Fruit fly (Drosophila melanogaster) whole organism, pupa: ENCODE results near the gene Tdrd3.

Source experiments
- CG10348 ChIP-seq: fragments of 200-800 bp; sonication (Bioruptor generic); IDR thresholded peaks from 2 replicates; pipeline ENCODE4 v1.3.6; 2022; ENCODE audit warnings: missing biosample characterization, missing genetic modification characterization
- CG12605 ChIP-seq: fragments of 200-800 bp; sonication (Bioruptor generic); IDR thresholded peaks from 2 replicates; pipeline ENCODE4 v1.3.6; 2022; ENCODE audit warnings: missing biosample characterization, missing genetic modification characterization
- CG13204 ChIP-seq: fragments of 200-800 bp; sonication (Bioruptor generic); optimal IDR thresholded peaks from 2 replicates; lab custom pipeline; 2018; ENCODE audit warnings: missing biosample characterization, mild to moderate bottlenecking, missing genetic modification characterization, moderate library complexity
- CG14655 ChIP-seq: fragments of 200-800 bp; sonication (Bioruptor generic); optimal IDR thresholded peaks from 3 replicates; lab custom pipeline; 2017; ENCODE audit warnings: mild to moderate bottlenecking, missing biosample characterization, missing genetic modification reagents, missing genetic modification characterization
- CG17806 ChIP-seq: fragments of 200-800 bp; sonication (Bioruptor generic); optimal IDR thresholded peaks from 2 replicates; lab custom pipeline; 2018; ENCODE audit warnings: missing biosample characterization, mild to moderate bottlenecking, missing genetic modification characterization, moderate library complexity
- CG34367 ChIP-seq: fragments of 200-800 bp; sonication (Bioruptor generic); optimal IDR thresholded peaks from 2 replicates; lab custom pipeline; 2018; ENCODE audit warnings: missing biosample characterization, mild to moderate bottlenecking, missing genetic modification characterization
- CG4496 ChIP-seq: fragments of 200-800 bp; sonication (Bioruptor generic); IDR thresholded peaks from 3 replicates; pipeline ENCODE4 v1.3.6; 2022; ENCODE audit warnings: missing biosample characterization, missing genetic modification characterization
- D1 ChIP-seq: fragments of 200-800 bp; sonication (Bioruptor generic); optimal IDR thresholded peaks from 2 replicates; lab custom pipeline; 2018; ENCODE audit warnings: missing biosample characterization, mild to moderate bottlenecking, missing genetic modification characterization, moderate library complexity
- EcR ChIP-seq: fragments of 200-800 bp; sonication (Bioruptor generic); optimal IDR thresholded peaks from 3 replicates; lab custom pipeline; 2019; ENCODE audit warnings: missing biosample characterization, missing genetic modification characterization, mild to moderate bottlenecking, moderate library complexity, missing genetic modification reagents
- Pif1A ChIP-seq: fragments of 200-800 bp; sonication (Bioruptor generic); optimal IDR thresholded peaks from 3 replicates; lab custom pipeline; 2016; ENCODE audit warnings: missing biosample characterization, missing genetic modification characterization
- Pif1B ChIP-seq: fragments of 200-800 bp; sonication (Bioruptor generic); optimal IDR thresholded peaks from 3 replicates; lab custom pipeline; 2016; ENCODE audit warnings: missing biosample characterization, missing genetic modification characterization
- Snoo ChIP-seq: fragments of 200-800 bp; sonication (Bioruptor generic); optimal IDR thresholded peaks from 3 replicates; lab custom pipeline; 2017; ENCODE audit warnings: missing biosample characterization, mild to moderate bottlenecking, missing genetic modification characterization, inconsistent platforms
- fd96Ca ChIP-seq: fragments of 200-800 bp; sonication (Bioruptor generic); IDR thresholded peaks from 3 replicates; pipeline ENCODE4 v1.3.6; 2022; ENCODE audit warnings: missing biosample characterization, missing genetic modification characterization
- gl ChIP-seq: fragments of 200-800 bp; sonication (Bioruptor generic); optimal IDR thresholded peaks from 2 replicates; lab custom pipeline; 2018; ENCODE audit warnings: missing biosample characterization, mild to moderate bottlenecking, missing genetic modification characterization

dm6 chr3L:14816666-14817065, 30.1 kb downstream of the Tdrd3 start:
- TF ChIP-seq Snoo (tag; lab: Kevin White, UChicago) (no peak), CG14655 (peak; percentile 52), CG17806 (tag; lab: Kevin White, UChicago) (peak; percentile 9), CG10348 (GFP tag; lab: Robert Waterston, UW) (no peak), fd96Ca (GFP tag; lab: Robert Waterston, UW) (no peak), CG34367 (tag; lab: Kevin White, UChicago) (no peak), Pif1A (GFP tag; lab: Kevin White, UChicago) (no peak), Pif1B (GFP tag; lab: Kevin White, UChicago) (no peak), CG4496 (GFP tag; lab: Robert Waterston, UW) (no peak), CG12605 (GFP tag; lab: Robert Waterston, UW) (no peak), CG13204 (no peak), EcR (GFP tag; lab: Kevin White, UChicago) (no peak), gl (tag; lab: Kevin White, UChicago) (no peak), D1 (no peak)
